Worm (Caenorhabditis elegans) whole organism, L1 larva: ENCODE measurements around the gene F59B10.6.

Experiments
- C34B4.2 ChIP-seq: sonication (generic microtip); optimal IDR thresholded peaks from 2 replicates; lab custom pipeline; 2017; ENCODE audit warnings: mild to moderate bottlenecking, missing genetic modification characterization, missing compliant biosample characterization
- blmp-1 ChIP-seq: fragments of 150-350 bp; optimal IDR thresholded peaks from 2 replicates; lab custom pipeline; 2014; ENCODE audit warnings: missing biosample characterization, missing genetic modification characterization
- fkh-10 ChIP-seq: sonication (generic microtip); optimal IDR thresholded peaks from 2 replicates; lab custom pipeline; 2017; ENCODE audit warnings: missing biosample characterization, missing genetic modification reagents, missing genetic modification characterization
- lin-15B ChIP-seq: fragments of 150-350 bp; sonication (generic microtip); optimal IDR thresholded peaks from 3 replicates; lab custom pipeline; 2014; ENCODE audit warnings: missing biosample characterization, missing genetic modification characterization
- lsy-2 ChIP-seq, 2 experiments: fragments of 150-350 bp; optimal IDR thresholded peaks; 2 replicates each; lab custom pipeline; 2014; ENCODE audit warnings: missing biosample characterization in 2 of 2, missing genetic modification characterization in 2 of 2
- nhr-11 ChIP-seq: fragments of 150-350 bp; optimal IDR thresholded peaks from 2 replicates; lab custom pipeline; 2014; ENCODE audit warnings: missing biosample characterization, missing genetic modification characterization
- nhr-76 ChIP-seq: sonication (generic microtip); optimal IDR thresholded peaks from 2 replicates; lab custom pipeline; 2017; ENCODE audit warnings: missing biosample characterization, missing genetic modification characterization
- unc-62 ChIP-seq: fragments of 150-350 bp; optimal IDR thresholded peaks from 2 replicates; lab custom pipeline; 2014; ENCODE audit warnings: missing biosample characterization, missing genetic modification reagents, missing genetic modification characterization
- vab-15 ChIP-seq: sonication (generic microtip); optimal IDR thresholded peaks from 2 replicates; lab custom pipeline; 2017; ENCODE audit warnings: missing genotype, mild to moderate bottlenecking, missing genetic modification characterization, missing compliant biosample characterization
- ztf-11 ChIP-seq, 2 experiments: sonication (generic microtip); optimal IDR thresholded peaks; 2 replicates each; lab custom pipeline; 2016 to 2017; ENCODE audit warnings: missing genetic modification characterization in 2 of 2, missing biosample characterization in 1 of 2, missing compliant biosample characterization in 1 of 2

DNA sequence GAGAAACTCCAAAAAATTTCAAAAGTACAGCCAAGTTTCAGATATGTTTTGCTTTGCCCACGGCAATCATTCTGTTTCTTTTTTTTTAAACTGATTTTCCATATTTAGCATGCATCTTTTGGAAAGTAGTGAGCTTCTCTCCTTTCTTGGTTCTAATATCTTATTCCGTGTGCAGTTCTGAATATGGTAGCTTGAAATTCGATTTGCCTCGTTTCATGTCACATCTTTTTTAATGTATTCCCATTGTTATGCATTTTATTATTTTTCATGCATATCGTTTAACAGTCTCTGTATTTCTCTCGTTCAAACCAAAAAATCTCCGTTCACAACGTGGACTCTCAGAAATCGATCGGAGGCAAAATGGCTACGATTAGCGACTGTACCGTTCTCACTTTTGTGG is 29.8 kb downstream of the F59B10.6 start, which contains the start of gene ZK666.14:
- TF ChIP-seq vab-15 (tag; lab: Kevin White, UChicago) (no peak), blmp-1 (tag; lab: Kevin White, UChicago) (no peak), nhr-76 (tag; lab: Kevin White, UChicago) (no peak), ztf-11 (tag; optimal IDR thresholded peaks at IDR 0.05; lab: Kevin White, UChicago) (no peak), C34B4.2 (tag; lab: Kevin White, UChicago) (no peak), lin-15B (tag; lab: Kevin White, UChicago) (no peak), fkh-10 (GFP tag; lab: Kevin White, UChicago) (no peak), lsy-2 (tag; optimal IDR thresholded peaks at IDR 0.05; lab: Kevin White, UChicago) (no peak), nhr-11 (tag; lab: Kevin White, UChicago) (no peak), unc-62 (GFP tag; lab: Kevin White, UChicago) (no peak)
